Worm (Caenorhabditis elegans) whole organism, midembryonic: ENCODE results near the gene rap-3.

ENCODE experiments used
- T22C8.4 ChIP-seq: fragments of 200-800 bp; sonication (Bioruptor generic); IDR thresholded peaks from 2 replicates; pipeline ENCODE4 v1.3.6; 2022; ENCODE audit warnings: missing genetic modification characterization, missing compliant biosample characterization
- flt-1 ChIP-seq: fragments of 200-800 bp; sonication (Bioruptor generic); IDR thresholded peaks from 2 replicates; pipeline ENCODE4 v1.3.6; 2022; ENCODE audit warnings: missing genetic modification characterization, missing compliant biosample characterization
- klf-2 ChIP-seq: fragments of 200-800 bp; sonication (Bioruptor generic); conservative IDR thresholded peaks from 2 replicates; pipeline ENCODE4 v1.3.6; 2022; ENCODE audit warnings: missing genetic modification reagents, missing genetic modification characterization, missing compliant biosample characterization
- med-1 ChIP-seq: sonication (generic microtip); optimal IDR thresholded peaks from 2 replicates; lab custom pipeline; 2017; ENCODE audit warnings: missing genetic modification characterization, mild to moderate bottlenecking, missing compliant biosample characterization, antibody characterized with exemption, missing genetic modification reagents; ENCODE audit not compliant: insufficient read depth
- ref-1 ChIP-seq: fragments of 200-800 bp; sonication (Bioruptor generic); conservative IDR thresholded peaks from 2 replicates; pipeline ENCODE4 v1.3.6; 2022; ENCODE audit warnings: missing genetic modification reagents, missing genetic modification characterization, missing compliant biosample characterization
- tab-1 ChIP-seq: fragments of 200-800 bp; sonication (Bioruptor generic); IDR thresholded peaks from 2 replicates; pipeline ENCODE4 v1.3.6; 2022; ENCODE audit warnings: missing genetic modification characterization, missing compliant biosample characterization
- ztf-23 ChIP-seq: fragments of 200-800 bp; sonication (Bioruptor generic); IDR thresholded peaks from 2 replicates; pipeline ENCODE4 v1.3.6; 2022; ENCODE audit warnings: missing genetic modification reagents, missing genetic modification characterization, missing compliant biosample characterization
- ztf-29 ChIP-seq: fragments of 200-800 bp; sonication (Bioruptor generic); IDR thresholded peaks from 2 replicates; pipeline ENCODE4 v1.3.6; 2022; ENCODE audit warnings: missing genetic modification reagents, missing genetic modification characterization, missing compliant biosample characterization

- no peak for TF ChIP-seq ztf-29 (GFP tag; lab: Robert Waterston, UW)
- TF ChIP-seq tab-1 (GFP tag; lab: Robert Waterston, UW): no peak
- no peak for TF ChIP-seq flt-1 (GFP tag; lab: Robert Waterston, UW)
- no peak for TF ChIP-seq klf-2 (GFP tag; lab: Robert Waterston, UW)
- no peak for TF ChIP-seq ztf-23 (GFP tag; lab: Robert Waterston, UW)
- no peak for TF ChIP-seq ref-1 (GFP tag; lab: Robert Waterston, UW)
- TF ChIP-seq med-1: no peak
- no peak for TF ChIP-seq T22C8.4 (GFP tag; lab: Robert Waterston, UW)
Measured at ce11 chrIV:11211547-11211946, 34.5 kb downstream of the rap-3 start.
